Worm (Caenorhabditis elegans) whole organism, dauer: Measurements from ENCODE around the gene ZC196.9.
"Not testable (repeated sequence)": the region's sequence is repeated elsewhere in the genome, so short reads cannot be mapped to it uniquely, and the experiment has no call there.

Source experiments
- unc-62 ChIP-seq: sonication (generic microtip); optimal IDR thresholded peaks from 2 replicates; lab custom pipeline; 2017; ENCODE audit warnings: missing biosample characterization, missing genetic modification reagents, missing genetic modification characterization

The ZC196.9 gene

DNA sequence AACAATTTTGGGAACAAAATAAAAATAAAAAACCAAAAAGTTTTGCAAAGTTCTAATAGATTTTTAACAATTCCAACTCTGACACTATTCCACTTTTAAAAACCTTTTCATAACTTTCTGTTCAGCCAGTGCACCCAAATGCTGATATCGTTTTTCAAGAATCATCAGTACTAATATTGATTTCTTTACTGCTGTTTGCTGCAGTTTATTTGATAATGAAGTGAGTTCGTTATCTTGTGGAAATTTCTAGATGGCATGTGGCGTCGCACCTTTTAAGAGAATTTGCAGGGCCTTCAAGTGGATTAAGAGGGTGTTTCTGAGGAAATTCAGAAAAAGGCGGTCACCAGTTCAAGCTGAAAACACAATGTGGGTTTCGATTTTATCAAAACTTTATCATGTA, 4.0 kb upstream of the ZC196.9 start:
- TF ChIP-seq unc-62 (GFP tag; lab: Kevin White, UChicago) = no peak

DNA sequence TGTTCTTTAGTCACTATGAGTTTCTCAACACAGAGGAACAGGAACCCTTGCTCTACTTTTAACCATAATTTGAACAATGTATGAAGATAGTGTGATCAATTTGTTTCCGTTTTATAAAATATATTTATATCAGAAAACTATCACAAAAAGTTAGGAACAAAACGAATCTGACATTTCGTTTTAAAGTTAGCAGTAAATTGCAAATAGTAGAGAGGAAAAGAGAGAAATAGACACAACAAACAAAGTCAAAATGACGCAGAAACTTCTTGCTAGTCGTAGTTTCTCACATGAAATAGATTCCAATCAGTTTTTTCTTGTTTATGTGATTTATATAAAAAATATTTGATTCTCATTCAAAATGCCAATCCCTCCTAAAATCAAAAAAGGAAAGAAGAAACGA, 2.1 kb upstream of the ZC196.9 start, which contains the start of gene ZC196.5:
ZC196.5 (plus strand) TSS at position 301 of the 400 bp plus-strand sequence.
- TF ChIP-seq unc-62 (GFP tag; lab: Kevin White, UChicago) = no peak

DNA sequence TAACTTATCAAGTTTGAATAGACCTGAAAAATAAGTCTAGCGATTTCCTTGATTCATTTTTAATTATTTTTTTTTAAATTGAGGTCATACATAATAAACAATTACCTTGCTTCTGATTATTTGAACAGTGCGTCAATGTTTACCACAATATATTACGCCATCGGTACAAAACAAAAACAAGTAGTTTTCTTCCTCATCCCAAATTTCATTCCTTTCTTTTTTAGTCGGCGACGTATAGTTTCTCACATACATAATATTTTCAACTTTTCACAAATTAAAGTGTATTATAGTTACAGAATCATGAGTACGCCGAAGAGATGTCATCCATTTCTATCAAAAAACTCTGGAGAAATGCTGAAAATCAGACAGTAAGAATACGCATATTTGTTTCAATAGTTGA, 749 bp downstream of the ZC196.9 start, which contains the start of gene droe-8:
droe-8 (plus strand) TSS at position 301 of the 400 bp plus-strand sequence.
- TF ChIP-seq unc-62 (GFP tag; lab: Kevin White, UChicago) = not testable (repeated sequence)

DNA sequence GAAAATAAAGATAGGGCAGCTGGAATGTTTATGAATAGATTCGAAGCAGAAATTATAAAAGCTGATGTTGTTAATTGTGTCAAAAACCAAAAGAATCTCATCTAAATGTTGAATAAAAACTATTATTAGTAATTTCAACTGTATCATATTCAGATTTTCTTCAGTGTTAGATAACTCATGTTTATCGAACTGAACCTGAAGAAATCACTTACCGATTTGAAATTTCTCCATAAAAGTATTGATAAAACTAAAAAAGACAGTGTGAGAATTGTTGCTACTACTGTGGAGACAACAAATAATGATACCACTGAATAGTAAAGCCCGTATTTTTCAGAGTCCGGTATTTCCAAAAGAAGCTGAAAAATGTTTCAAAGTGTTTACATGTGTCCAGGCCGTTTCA, 4.8 kb downstream of the ZC196.9 start, which contains the start of gene ZC196.8:
ZC196.8 (minus strand) TSS at position 101 of the 400 bp plus-strand sequence.
- not testable (repeated sequence) for TF ChIP-seq unc-62 (GFP tag; lab: Kevin White, UChicago)

DNA sequence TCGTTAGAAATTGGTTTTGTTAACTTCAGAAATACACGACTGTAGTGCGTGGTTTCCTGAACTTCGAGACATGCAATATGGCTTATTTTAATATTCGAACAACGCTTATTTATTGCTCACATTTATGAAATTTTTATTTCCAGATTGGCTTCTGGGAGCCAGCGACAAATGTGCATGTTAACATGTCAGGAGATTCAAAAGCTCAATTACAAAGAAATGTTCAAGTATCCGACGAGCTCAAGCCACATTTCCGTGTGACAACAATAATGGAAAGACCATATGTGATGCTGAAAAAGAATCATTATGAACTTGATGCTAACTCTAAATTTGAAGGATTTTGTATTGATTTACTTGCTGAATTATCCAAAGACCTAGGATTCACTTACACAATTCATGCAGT, 8.6 kb downstream of the ZC196.9 start:
- no peak for TF ChIP-seq unc-62 (GFP tag; lab: Kevin White, UChicago)

DNA sequence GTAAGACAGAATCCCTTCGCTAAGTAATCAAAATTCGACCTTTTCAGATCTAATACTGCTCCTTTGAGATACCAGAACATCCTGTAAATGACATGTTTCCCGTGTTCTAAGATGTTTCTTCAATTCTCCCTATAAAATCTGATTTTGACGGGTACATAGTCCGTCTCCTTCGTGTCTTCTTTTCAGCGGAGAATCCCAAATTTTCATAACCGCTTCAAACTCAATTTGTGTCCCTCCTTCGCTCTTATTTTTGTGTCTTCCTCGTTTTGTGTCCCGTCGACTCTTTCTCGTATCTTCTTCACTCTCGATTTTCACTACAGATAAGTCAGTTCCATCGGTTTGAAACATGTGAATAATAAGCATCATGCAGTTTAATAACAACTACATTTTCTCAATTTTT, 10.8 kb downstream of the ZC196.9 start, which contains the start of gene glr-5:
glr-5 (plus strand) TSS at position 321 of the 400 bp plus-strand sequence.
- no peak for TF ChIP-seq unc-62 (GFP tag; lab: Kevin White, UChicago)

DNA sequence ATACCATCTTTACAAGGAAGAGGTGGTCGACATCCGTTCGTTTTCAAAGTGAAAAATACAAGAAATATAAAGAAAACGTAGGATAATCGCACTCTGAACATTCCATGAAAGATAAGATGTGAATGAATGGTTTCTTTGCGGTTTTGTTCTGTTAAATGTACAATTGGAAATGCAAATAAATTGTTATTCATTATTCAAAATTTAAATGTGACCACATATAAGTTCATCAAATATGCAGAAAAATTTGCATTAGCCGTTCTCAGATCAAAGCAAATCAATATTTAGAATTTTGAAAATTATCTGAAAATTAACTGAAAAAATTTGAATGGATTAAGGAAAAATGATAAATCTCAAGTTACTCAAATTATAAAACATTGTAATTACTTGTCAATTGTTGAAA, 15.1 kb downstream of the ZC196.9 start, which contains the start of gene ZC178.2:
ZC178.2 (minus strand) TSS at position 101 of the 400 bp plus-strand sequence.
- TF ChIP-seq unc-62 (GFP tag; lab: Kevin White, UChicago) = no peak

DNA sequence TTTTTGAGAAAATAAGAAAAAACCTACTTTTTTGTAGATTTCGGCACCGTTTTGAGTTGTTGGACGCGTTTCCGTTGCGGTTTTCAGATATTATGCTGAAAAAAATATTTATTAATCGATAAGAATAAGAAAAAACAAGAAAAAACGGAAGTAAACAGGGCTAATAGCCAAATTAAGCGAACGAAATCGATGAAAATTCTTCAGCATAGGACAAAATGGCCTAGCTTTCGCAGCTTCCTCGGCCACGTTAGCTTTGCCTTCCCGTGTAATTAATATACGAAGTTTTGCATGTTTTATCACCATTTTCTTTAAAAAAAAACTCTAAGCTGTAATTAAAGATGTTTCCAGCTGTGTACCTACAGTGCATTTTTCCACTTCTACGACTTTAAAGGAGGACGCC, 30.8 kb downstream of the ZC196.9 start, which contains the start of gene ZC190.10:
ZC190.10 (minus strand) TSS at position 101 of the 400 bp plus-strand sequence.
- not testable (repeated sequence) for TF ChIP-seq unc-62 (GFP tag; lab: Kevin White, UChicago)

DNA sequence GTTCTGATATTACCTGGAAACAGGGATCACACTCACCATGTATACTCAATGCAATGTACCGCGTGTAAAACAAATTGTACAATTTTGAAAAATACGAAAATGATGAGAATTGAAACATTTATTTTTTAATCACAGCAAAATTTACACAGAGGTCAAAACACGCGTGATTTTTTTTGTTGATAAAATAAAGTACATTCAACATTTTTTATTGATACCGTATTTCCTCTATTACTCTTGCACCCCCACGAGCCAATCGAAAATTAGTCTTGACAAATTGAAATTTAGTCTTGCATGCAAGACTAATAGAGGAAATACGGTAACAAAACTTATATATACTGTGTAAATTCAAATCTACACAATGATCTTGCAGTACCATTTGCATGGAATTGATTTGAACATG, 39.3 kb downstream of the ZC196.9 start, which contains the start of gene ZC190.8:
ZC190.8 (minus strand) TSS at position 101 of the 400 bp plus-strand sequence.
- TF ChIP-seq unc-62 (GFP tag; lab: Kevin White, UChicago) = no peak

DNA sequence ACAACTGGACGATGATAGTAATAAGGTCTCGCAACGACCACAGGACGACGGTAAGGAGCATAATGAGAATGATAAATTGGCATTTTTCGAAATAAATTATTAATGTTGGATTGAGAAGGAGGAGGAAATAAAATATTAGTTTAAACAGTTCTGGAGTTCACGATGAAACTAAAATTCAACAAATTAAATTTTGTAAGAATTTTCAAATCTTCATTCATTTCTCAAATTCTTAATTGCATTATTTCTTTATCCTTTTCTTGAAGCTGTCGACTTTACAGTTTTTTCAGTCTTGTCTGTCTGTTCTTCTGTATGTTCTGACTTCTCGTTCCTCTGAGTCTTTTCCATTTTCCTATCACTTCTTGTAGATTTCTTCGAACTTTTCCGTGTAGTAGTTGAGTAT, 40.2 kb downstream of the ZC196.9 start, which contains the start of gene ZC190.7:
ZC190.7 (minus strand) TSS at position 101 of the 400 bp plus-strand sequence.
- TF ChIP-seq unc-62 (GFP tag; lab: Kevin White, UChicago) = no peak

DNA sequence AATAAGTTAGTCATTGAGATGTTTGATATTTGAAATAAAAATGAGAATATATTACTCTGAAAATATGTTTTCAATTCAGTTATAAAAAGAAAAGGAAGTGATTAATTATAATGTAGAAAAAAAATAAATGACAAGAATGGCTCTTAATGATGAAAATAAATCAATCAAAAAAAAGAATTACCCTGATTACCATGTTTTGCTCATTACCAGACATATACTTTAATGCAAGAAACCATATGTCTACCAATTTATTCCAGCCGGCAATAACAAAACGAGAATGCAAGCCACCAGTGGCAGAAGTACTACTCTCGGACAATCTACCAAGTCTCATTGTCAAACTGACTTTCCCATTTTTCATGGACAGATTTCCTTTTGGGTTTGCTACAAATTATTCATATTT, 43.2 kb downstream of the ZC196.9 start:
- no peak for TF ChIP-seq unc-62 (GFP tag; lab: Kevin White, UChicago)

DNA sequence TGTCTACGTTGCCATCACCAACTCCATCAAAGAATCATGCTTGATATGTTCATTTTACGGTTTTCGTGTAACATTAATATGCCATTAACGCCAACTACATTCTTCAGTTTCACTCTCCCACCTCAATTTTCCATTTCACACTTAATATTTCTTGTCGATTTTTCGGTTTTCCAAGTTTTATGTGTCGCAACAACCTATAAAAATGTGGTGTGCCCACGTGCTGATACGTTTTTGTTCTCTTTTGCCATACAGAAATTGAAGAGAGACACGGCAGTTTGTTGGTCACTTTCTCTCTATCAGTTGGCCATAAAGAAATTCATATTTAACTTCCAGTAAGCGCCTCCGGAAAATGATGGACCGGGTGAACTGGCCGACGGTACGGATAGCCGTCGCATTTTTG, 44.3 kb downstream of the ZC196.9 start, which contains the start of gene cln-3.3:
cln-3.3 (plus strand) TSS at position 334 of the 400 bp plus-strand sequence.
- no peak for TF ChIP-seq unc-62 (GFP tag; lab: Kevin White, UChicago)

DNA sequence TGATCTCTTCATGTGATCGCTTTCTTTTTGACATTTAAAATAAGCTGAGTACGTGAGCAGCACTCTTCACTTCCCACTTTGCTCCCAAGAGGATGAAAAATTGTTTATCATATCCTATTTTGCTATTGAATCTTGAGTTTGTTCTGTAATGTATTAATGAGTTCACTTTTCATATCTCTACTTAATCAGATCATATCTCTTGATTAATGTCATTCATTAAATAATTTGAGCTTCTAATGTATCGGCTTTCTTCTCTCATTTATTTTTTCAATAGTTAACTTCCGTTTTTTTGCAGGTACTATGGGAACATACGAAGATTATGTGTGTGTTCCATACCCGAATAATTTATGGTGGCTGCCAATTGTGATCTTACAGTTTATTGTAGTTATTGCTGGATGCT, 45.9 kb downstream of the ZC196.9 start, which contains the start of gene ZC190.2:
ZC190.2 (plus strand) TSS at position 301 of the 400 bp plus-strand sequence.
- no peak for TF ChIP-seq unc-62 (GFP tag; lab: Kevin White, UChicago)

DNA sequence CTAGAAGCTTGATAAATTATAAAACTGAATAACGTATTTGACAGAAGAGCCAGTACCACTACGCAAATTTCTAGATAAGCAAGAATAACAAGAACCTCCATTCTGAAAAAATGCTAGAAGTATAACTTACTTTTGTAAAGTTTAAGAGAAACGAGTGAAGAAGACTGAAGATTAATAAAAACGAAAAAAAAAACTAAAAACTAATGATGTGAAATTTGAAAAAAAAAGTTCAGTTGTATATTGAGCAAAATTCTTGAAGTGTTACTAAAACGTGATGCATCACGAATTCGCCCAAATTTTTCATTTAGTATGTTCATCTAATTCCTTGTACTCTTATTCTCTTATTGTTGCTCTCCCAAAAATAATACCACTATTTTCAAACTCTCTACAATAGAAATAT, 49.8 kb downstream of the ZC196.9 start, which contains the start of gene ZC190.6:
ZC190.6 (minus strand) TSS at position 101 of the 400 bp plus-strand sequence.
- no peak for TF ChIP-seq unc-62 (GFP tag; lab: Kevin White, UChicago)

DNA sequence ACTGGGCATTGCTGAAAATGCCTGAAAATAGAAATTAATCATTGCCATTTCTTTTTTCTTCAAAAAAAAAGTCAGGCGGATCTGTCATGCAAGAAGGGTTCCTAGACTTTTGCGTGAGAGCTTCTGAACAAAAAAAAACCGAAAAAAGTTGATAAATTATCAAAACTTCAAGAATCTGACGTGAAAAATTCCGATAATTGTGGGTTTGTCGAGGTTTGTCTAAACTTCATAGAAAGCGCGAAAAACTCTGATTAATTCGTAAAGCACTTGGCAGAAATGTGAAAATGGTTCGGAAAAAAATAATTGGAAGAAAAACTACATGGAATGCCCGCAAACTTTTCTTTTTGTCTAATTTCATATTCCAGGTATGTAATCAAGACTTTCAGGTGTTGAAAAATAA, 53.5 kb downstream of the ZC196.9 start, which contains the start of gene ZC190.5:
ZC190.5 (minus strand) TSS at position 101 of the 400 bp plus-strand sequence.
- TF ChIP-seq unc-62 (GFP tag; lab: Kevin White, UChicago) = no peak
